ENCODE assay signal across 7 worm cellular contexts in the genomic region with DNA sequence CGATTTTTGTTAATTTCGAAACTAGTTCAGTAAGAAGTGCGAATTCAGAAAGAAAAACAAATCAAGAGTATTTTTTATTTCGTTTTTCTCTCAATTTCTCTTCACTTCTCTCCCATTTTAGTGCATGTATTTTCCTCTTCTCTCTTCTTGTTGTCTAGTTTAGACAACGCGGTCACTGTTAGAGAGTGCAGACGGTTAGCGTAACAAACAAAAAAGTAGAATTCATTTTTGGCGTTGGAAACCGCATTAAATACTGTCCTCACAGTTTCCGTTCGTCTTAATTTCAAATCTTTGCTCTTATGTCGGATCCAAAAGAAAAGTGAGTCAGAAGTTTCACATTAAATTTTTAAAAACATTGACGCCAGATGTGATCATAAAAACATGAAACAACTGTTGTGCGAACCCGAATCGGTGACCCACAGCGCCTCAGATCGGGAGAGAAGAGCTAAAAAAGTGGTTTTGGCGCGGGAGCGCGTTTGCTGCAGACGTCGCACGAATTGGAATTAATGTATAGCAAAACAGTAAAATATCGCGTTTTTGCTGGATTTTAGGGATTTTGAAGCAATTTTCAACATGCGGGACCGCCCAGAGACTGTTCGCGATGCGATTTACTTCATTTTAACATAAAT.
TF ChIP-seq lines count a peak whose summit lies in the region.

Gene srp-7 (plus strand): TSS at position 213 of the 629 bp plus-strand sequence.

TF ChIP-seq in whole organism, L1 larva, 84 proteins besides CTCF, POLR2A, EP300 and RAD21 (continues in another document):
- TF ChIP-seq unc-98 (GFP tag; IDR thresholded peaks at IDR 0.05; lab: Robert Waterston, UW) = peak; percentile 42; the same call in 1 of the 2 replicates
- no peak for TF ChIP-seq F16B12.6 (tag; optimal IDR thresholded peaks at IDR 0.05; lab: Kevin White, UChicago)
- TF ChIP-seq snu-23 (GFP tag; optimal IDR thresholded peaks at IDR 0.05; lab: Kevin White, UChicago) = peak; percentile 9
- no peak for TF ChIP-seq skn-1 (tag; optimal IDR thresholded peaks at IDR 0.05; lab: Kevin White, UChicago)
- TF ChIP-seq mep-1 (tag; optimal IDR thresholded peaks at IDR 0.05; lab: Kevin White, UChicago) = peak; percentile 34
- no peak for TF ChIP-seq zag-1 (tag; optimal IDR thresholded peaks at IDR 0.05; lab: Kevin White, UChicago)
- no peak for TF ChIP-seq mab-9 (GFP tag; IDR thresholded peaks at IDR 0.05; lab: Robert Waterston, UW)
- no peak for TF ChIP-seq tlp-1 (tag; optimal IDR thresholded peaks at IDR 0.05; lab: Kevin White, UChicago)
- TF ChIP-seq nhr-28 (tag; optimal IDR thresholded peaks at IDR 0.05; lab: Kevin White, UChicago) = no peak
- no peak for TF ChIP-seq nhr-76 (tag; optimal IDR thresholded peaks at IDR 0.05; lab: Kevin White, UChicago)
- no peak for TF ChIP-seq pax-3 (tag; optimal IDR thresholded peaks at IDR 0.05; lab: Kevin White, UChicago)
- TF ChIP-seq lin-35 (GFP tag; optimal IDR thresholded peaks at IDR 0.05; lab: Kevin White, UChicago) = no peak

TF ChIP-seq in whole organism, L2 larva, 48 proteins besides CTCF, POLR2A, EP300 and RAD21:
- TF ChIP-seq crh-2 (tag; optimal IDR thresholded peaks at IDR 0.05; lab: Kevin White, UChicago) (peak; percentile 50), R02D3.7 (tag; optimal IDR thresholded peaks at IDR 0.05; lab: Kevin White, UChicago) (no peak), unc-55 (GFP tag; optimal IDR thresholded peaks at IDR 0.05; lab: Kevin White, UChicago) (peak; percentile 19), C34F6.9 (tag; optimal IDR thresholded peaks at IDR 0.05; lab: Kevin White, UChicago) (peak; percentile 51), ama-1 (optimal IDR thresholded peaks at IDR 0.05; lab: Kevin White, UChicago) (peak; percentile 29), egl-27 (tag; optimal IDR thresholded peaks at IDR 0.05; lab: Kevin White, UChicago) (no peak), fos-1 (tag; optimal IDR thresholded peaks at IDR 0.05; lab: Kevin White, UChicago) (peak; percentile 21)

TF ChIP-seq in whole organism, L3 larva, 47 proteins besides CTCF, POLR2A, EP300 and RAD21:
- TF ChIP-seq nhr-23 (tag; optimal IDR thresholded peaks at IDR 0.05; lab: Kevin White, UChicago) = peak; percentile 38
- TF ChIP-seq skn-1 (tag; optimal IDR thresholded peaks at IDR 0.05; lab: Kevin White, UChicago) = no peak
- TF ChIP-seq hmg-11 (tag; optimal IDR thresholded peaks at IDR 0.05; lab: Kevin White, UChicago) = peak; percentile 16
- peak; percentile 21 for TF ChIP-seq elt-2 (tag; optimal IDR thresholded peaks at IDR 0.05; lab: Kevin White, UChicago)
- TF ChIP-seq egl-5 (tag; optimal IDR thresholded peaks at IDR 0.05; lab: Kevin White, UChicago) = no peak
- TF ChIP-seq nfya-1 (tag; optimal IDR thresholded peaks at IDR 0.05; lab: Kevin White, UChicago; ENCODE audit: insufficient read depth) = peak; percentile 41
- peak; percentile 81 for TF ChIP-seq pha-4 (tag; optimal IDR thresholded peaks at IDR 0.05; lab: Kevin White, UChicago)

TF ChIP-seq in whole organism, L4 larva, 104 proteins besides CTCF, POLR2A, EP300 and RAD21 (continues in another document):
- TF ChIP-seq rbr-2 (tag; optimal IDR thresholded peaks at IDR 0.05; lab: Kevin White, UChicago) (no peak), ama-1 (optimal IDR thresholded peaks at IDR 0.05; lab: Kevin White, UChicago) (no peak), unc-62 (GFP tag; optimal IDR thresholded peaks at IDR 0.05 in 1 of 2; lab: Kevin White, UChicago) (no peak), unc-62 (tag; optimal IDR thresholded peaks at IDR 0.05; lab: Kevin White, UChicago) (no peak), lin-15B (tag; optimal IDR thresholded peaks at IDR 0.05; lab: Kevin White, UChicago) (no peak), fkh-10 (GFP tag; optimal IDR thresholded peaks at IDR 0.05; lab: Kevin White, UChicago) (no peak), D1046.2 (GFP tag; IDR thresholded peaks at IDR 0.05; lab: Robert Waterston, UW) (0 out of 2 replicates have a peak, but pooled peaks have one; percentile 66), attf-4 (tag; optimal IDR thresholded peaks at IDR 0.05; lab: Kevin White, UChicago) (no peak), hif-1 (tag; optimal IDR thresholded peaks at IDR 0.05; lab: Kevin White, UChicago) (no peak), php-3 (GFP tag; IDR thresholded peaks at IDR 0.05; lab: Robert Waterston, UW) (0 out of 2 replicates have a peak, but pooled peaks have one; percentile 8), zfp-2 (tag; optimal IDR thresholded peaks at IDR 0.05; lab: Kevin White, UChicago) (no peak), duxl-1 (tag; optimal IDR thresholded peaks at IDR 0.05; lab: Kevin White, UChicago; ENCODE audit: poor library complexity) (no peak), hlh-11 (tag; optimal IDR thresholded peaks at IDR 0.05; lab: Kevin White, UChicago) (peak; percentile 35), nhr-237 (tag; optimal IDR thresholded peaks at IDR 0.05; lab: Kevin White, UChicago) (no peak), fos-1 (tag; optimal IDR thresholded peaks at IDR 0.05; lab: Kevin White, UChicago) (no peak)

TF ChIP-seq in whole organism, early embryonic, 17 proteins besides CTCF, POLR2A, EP300 and RAD21:
- no peak for TF ChIP-seq tbx-11 (GFP tag; IDR thresholded peaks at IDR 0.05; lab: Robert Waterston, UW)
- TF ChIP-seq scrt-1 (GFP tag; IDR thresholded peaks at IDR 0.05; lab: Robert Waterston, UW) = peak; percentile 36; the same call in 1 of the 2 replicates
TF ChIP-seq in whole organism, early embryonic: peak in this region for 1.

TF ChIP-seq in whole organism, mixed stage, embryonic, 35 proteins besides CTCF, POLR2A, EP300 and RAD21:
- peak; percentile 63 for TF ChIP-seq ces-1 (GFP tag; optimal IDR thresholded peaks at IDR 0.05; lab: Kevin White, UChicago)
- no peak for TF ChIP-seq lin-13 (tag; optimal IDR thresholded peaks at IDR 0.05; lab: Kevin White, UChicago)
- TF ChIP-seq blmp-1 (tag; optimal IDR thresholded peaks at IDR 0.05; lab: Kevin White, UChicago) = no peak
- peak; percentile 22 for TF ChIP-seq nhr-237 (tag; optimal IDR thresholded peaks at IDR 0.05; lab: Kevin White, UChicago)

TF ChIP-seq in whole organism, young adult, 124 proteins besides CTCF, POLR2A, EP300 and RAD21 (continues in another document):
- TF ChIP-seq lag-1 (GFP tag; IDR thresholded peaks at IDR 0.05; lab: Robert Waterston, UW) (no peak), K12H6.12 (tag; optimal IDR thresholded peaks at IDR 0.05; lab: Kevin White, UChicago) (no peak), zim-3 (tag; optimal IDR thresholded peaks at IDR 0.05; lab: Kevin White, UChicago) (no peak), mcd-1 (GFP tag; IDR thresholded peaks at IDR 0.05; lab: Robert Waterston, UW) (peak; percentile 84), B0336.3 (GFP tag; IDR thresholded peaks at IDR 0.05; lab: Robert Waterston, UW) (no peak), mel-28 (tag; optimal IDR thresholded peaks at IDR 0.05; lab: Kevin White, UChicago; ENCODE audit: borderline replicate concordance) (no peak), Y53G8AR.9 (GFP tag; conservative IDR thresholded peaks at IDR 0.05; lab: Robert Waterston, UW) (no peak), ets-4 (GFP tag; optimal IDR thresholded peaks at IDR 0.05; lab: Kevin White, UChicago) (no peak), lsl-1 (GFP tag; optimal IDR thresholded peaks at IDR 0.05; lab: Kevin White, UChicago) (no peak), hrde-1 (tag; optimal IDR thresholded peaks at IDR 0.05; lab: Kevin White, UChicago; ENCODE audit: borderline replicate concordance) (no peak), him-1 (tag; optimal IDR thresholded peaks at IDR 0.05; lab: Kevin White, UChicago) (no peak), Y95B8A.8 (GFP tag; IDR thresholded peaks at IDR 0.05; lab: Robert Waterston, UW) (no peak), hlh-12 (tag; optimal IDR thresholded peaks at IDR 0.05; lab: Kevin White, UChicago) (no peak), akir-1 (GFP tag; optimal IDR thresholded peaks at IDR 0.05; lab: Kevin White, UChicago) (no peak), ceh-100 (GFP tag; IDR thresholded peaks at IDR 0.05; lab: Robert Waterston, UW) (peak; percentile 89), dpl-1 (GFP tag; optimal IDR thresholded peaks at IDR 0.05; lab: Kevin White, UChicago) (no peak), nhr-80 (tag; optimal IDR thresholded peaks at IDR 0.05; lab: Kevin White, UChicago) (peak; percentile 27), mes-4 (tag; optimal IDR thresholded peaks at IDR 0.05; lab: Kevin White, UChicago) (no peak), snpc-1.1 (tag; optimal IDR thresholded peaks at IDR 0.05; lab: Kevin White, UChicago; ENCODE audit: insufficient read depth) (no peak), atf-7 (tag; optimal IDR thresholded peaks at IDR 0.05; lab: Kevin White, UChicago) (no peak), egl-18 (GFP tag; IDR thresholded peaks at IDR 0.05; lab: Robert Waterston, UW) (no peak), ekl-4 (GFP tag; IDR thresholded peaks at IDR 0.05; lab: Robert Waterston, UW) (no peak), ztf-3 (GFP tag; optimal IDR thresholded peaks at IDR 0.05; lab: Kevin White, UChicago) (no peak), let-526 (GFP tag; IDR thresholded peaks at IDR 0.05; lab: Robert Waterston, UW) (no peak), madf-10 (tag; optimal IDR thresholded peaks at IDR 0.05; lab: Kevin White, UChicago) (no peak), lin-54 (GFP tag; optimal IDR thresholded peaks at IDR 0.05; lab: Kevin White, UChicago) (no peak), F57C9.4 (tag; optimal IDR thresholded peaks at IDR 0.05; lab: Kevin White, UChicago) (no peak), nfya-1 (tag; optimal IDR thresholded peaks at IDR 0.05; lab: Kevin White, UChicago; ENCODE audit: borderline replicate concordance, insufficient read depth) (no peak), B0261.1 (tag; optimal IDR thresholded peaks at IDR 0.05; lab: Kevin White, UChicago) (no peak), madf-3 (GFP tag; IDR thresholded peaks at IDR 0.05; lab: Robert Waterston, UW) (no peak), fkh-3 (tag; optimal IDR thresholded peaks at IDR 0.05; lab: Kevin White, UChicago) (no peak), pha-4 (tag; optimal IDR thresholded peaks at IDR 0.05; lab: Kevin White, UChicago) (no peak), mxl-1 (tag; optimal IDR thresholded peaks at IDR 0.05; lab: Kevin White, UChicago) (no peak), nhr-179 (tag; optimal IDR thresholded peaks at IDR 0.05; lab: Kevin White, UChicago) (no peak), aptf-2 (GFP tag; conservative IDR thresholded peaks at IDR 0.05; lab: Robert Waterston, UW) (no peak), ztf-28 (GFP tag; IDR thresholded peaks at IDR 0.05; lab: Robert Waterston, UW) (no peak), F33H1.4 (GFP tag; IDR thresholded peaks at IDR 0.05; lab: Robert Waterston, UW) (0 out of 2 replicates have a peak, but pooled peaks have one; percentile 10), ztf-6 (GFP tag; IDR thresholded peaks at IDR 0.05; lab: Robert Waterston, UW) (no peak), tbx-9 (tag; optimal IDR thresholded peaks at IDR 0.05; lab: Kevin White, UChicago; ENCODE audit: borderline replicate concordance) (no peak), rec-8 (tag; optimal IDR thresholded peaks at IDR 0.05; lab: Kevin White, UChicago) (no peak), lin-40 (tag; optimal IDR thresholded peaks at IDR 0.05; lab: Kevin White, UChicago) (peak; percentile 31), hmg-20 (GFP tag; IDR thresholded peaks at IDR 0.05; lab: Robert Waterston, UW) (no peak)
